Worm (Caenorhabditis elegans): ENCODE data around the gene F46C5.2.
A peak's percentile ranks its signal among the peaks of the same experiment; 100 is the strongest.

The F46C5.2 gene

ce11 chrII:8814231-8814630, 14.9 kb downstream of the F46C5.2 start:
- TF ChIP-seq aha-1 (tag) (peak; percentile 99), nhr-111 (GFP tag; optimal IDR thresholded peaks at IDR 0.05) (no peak), hlh-11 (tag; optimal IDR thresholded peaks at IDR 0.05) (no peak), unc-39 (tag; optimal IDR thresholded peaks at IDR 0.05) (no peak), lir-3 (tag; optimal IDR thresholded peaks at IDR 0.05) (no peak), F44E2.7 (GFP tag; IDR thresholded peaks at IDR 0.05) (no peak), vab-7 (GFP tag; IDR thresholded peaks at IDR 0.05) (no peak), madf-9 (GFP tag; conservative IDR thresholded peaks at IDR 0.05) (no peak), nhr-28 (tag; optimal IDR thresholded peaks at IDR 0.05) (peak; percentile 94), ceh-20 (GFP tag; IDR thresholded peaks at IDR 0.05) (no peak)

- TF ChIP-seq jun-1 (tag; optimal IDR thresholded peaks at IDR 0.05) (no peak), nhr-10 (tag; optimal IDR thresholded peaks at IDR 0.05) (peak; percentile 86), unc-62 (GFP tag; optimal IDR thresholded peaks at IDR 0.05 in 1 of 2) (peak in 1 of 2 experiments; percentile 100), unc-62 (tag; optimal IDR thresholded peaks at IDR 0.05) (no peak), nhr-28 (tag; optimal IDR thresholded peaks at IDR 0.05) (peak; percentile 90), cey-2 (tag; optimal IDR thresholded peaks at IDR 0.05; ENCODE audit: borderline replicate concordance, insufficient read depth) (peak; percentile 40), hlh-11 (tag; optimal IDR thresholded peaks at IDR 0.05) (peak; percentile 88), ZK546.5 (tag; optimal IDR thresholded peaks at IDR 0.05) (no peak), nhr-48 (tag; optimal IDR thresholded peaks at IDR 0.05) (peak; percentile 97), mdl-1 (tag; optimal IDR thresholded peaks at IDR 0.05) (peak in 1 of 2 experiments; percentile 79), nhr-11 (tag; optimal IDR thresholded peaks at IDR 0.05) (peak; percentile 18), hlh-30 (tag; optimal IDR thresholded peaks at IDR 0.05; ENCODE audit: insufficient read depth) (peak; percentile 90), ceh-20 (GFP tag; IDR thresholded peaks at IDR 0.05) (0 out of 2 replicates have a peak, but pooled peaks have one; percentile 21), dmd-6 (GFP tag; IDR thresholded peaks at IDR 0.05) (no peak; the same call in none of the 2 replicates), aha-1 (tag) (peak; percentile 92), set-16 (GFP tag; IDR thresholded peaks at IDR 0.05) (no peak), mes-2 (tag; optimal IDR thresholded peaks at IDR 0.05; ENCODE audit: poor library complexity, severe bottlenecking) (peak; percentile 29), lsy-2 (tag; optimal IDR thresholded peaks at IDR 0.05) (peak; percentile 7 to 50)
Measured at ce11 chrII:8813659-8814058, 15.4 kb downstream of the F46C5.2 start.

DNA sequence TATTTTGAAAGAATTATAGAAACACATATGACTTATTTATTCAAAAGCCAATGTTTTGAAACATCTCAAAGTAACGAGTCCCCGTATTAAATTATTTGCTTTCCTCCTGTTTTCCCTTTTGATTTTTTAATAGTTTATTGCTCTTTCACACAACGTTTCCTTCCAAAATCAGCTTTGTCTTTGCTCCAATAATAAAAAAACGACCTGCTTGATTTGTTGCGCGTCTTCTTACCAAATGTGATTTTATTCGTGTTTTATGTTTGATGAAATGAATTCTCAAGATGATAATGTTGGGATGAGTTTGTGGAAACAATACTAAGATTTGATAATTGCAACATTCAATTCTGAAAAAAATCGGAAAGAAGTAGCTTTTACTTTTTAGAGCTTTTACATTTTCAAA, 16.7 kb downstream of the F46C5.2 start:
- TF ChIP-seq ceh-28 (tag; optimal IDR thresholded peaks at IDR 0.05) = no peak
- TF ChIP-seq ZK546.5 (tag; optimal IDR thresholded peaks at IDR 0.05) = no peak
- TF ChIP-seq nhr-28 (tag; optimal IDR thresholded peaks at IDR 0.05) = peak; percentile 29
- no peak for TF ChIP-seq aly-2 (tag; optimal IDR thresholded peaks at IDR 0.05)
- TF ChIP-seq daf-19 (GFP tag; conservative IDR thresholded peaks at IDR 0.05) = no peak
- peak in 1 of 2 experiments; percentile 91 for TF ChIP-seq unc-62 (GFP tag; optimal IDR thresholded peaks at IDR 0.05 in 1 of 2)
- TF ChIP-seq unc-62 (tag; optimal IDR thresholded peaks at IDR 0.05) = no peak
- TF ChIP-seq snpc-1.2 (GFP tag; IDR thresholded peaks at IDR 0.05) = 0 out of 2 replicates have a peak, but pooled peaks have one; percentile 26
- TF ChIP-seq T26A8.4 (GFP tag; IDR thresholded peaks at IDR 0.05) = peak; percentile 12
- TF ChIP-seq unc-130 (GFP tag; optimal IDR thresholded peaks at IDR 0.05) = no peak
- no peak for TF ChIP-seq nhr-25 (tag; optimal IDR thresholded peaks at IDR 0.05; ENCODE audit: borderline replicate concordance, insufficient read depth)
- TF ChIP-seq D1046.2 (GFP tag; IDR thresholded peaks at IDR 0.05) = no peak
- TF ChIP-seq dpl-1 (GFP tag; optimal IDR thresholded peaks at IDR 0.05) = no peak

DNA sequence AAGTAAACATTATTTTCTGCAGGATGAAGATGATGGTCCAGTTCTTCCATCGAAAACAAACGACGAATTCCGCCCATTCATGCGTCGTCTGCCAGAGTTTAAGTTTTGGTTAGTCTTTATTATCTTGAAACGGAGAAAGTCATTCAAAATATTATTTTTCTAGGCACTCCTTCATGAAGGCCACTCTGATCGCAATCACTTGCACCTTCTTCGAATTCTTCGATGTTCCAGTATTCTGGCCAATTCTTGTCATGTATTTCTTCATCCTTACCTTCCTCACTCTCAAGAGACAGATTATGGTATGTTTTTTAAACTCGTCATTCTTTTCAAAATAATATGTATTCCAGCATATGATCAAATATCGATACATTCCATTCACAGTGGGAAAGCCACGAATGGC, 17.3 kb downstream of the F46C5.2 start:
- no peak for TF ChIP-seq mxl-2 (GFP tag; conservative IDR thresholded peaks at IDR 0.05)
- TF ChIP-seq T26A8.4 (GFP tag; IDR thresholded peaks at IDR 0.05) = peak; percentile 70; the same call in 1 of the 2 replicates
- peak; percentile 51 for TF ChIP-seq nhr-28 (tag; optimal IDR thresholded peaks at IDR 0.05)
- TF ChIP-seq dmd-9 (GFP tag; IDR thresholded peaks at IDR 0.05) = no peak
- no peak for TF ChIP-seq egl-43 (GFP tag; IDR thresholded peaks at IDR 0.05)
- TF ChIP-seq lin-13 (GFP tag; optimal IDR thresholded peaks at IDR 0.05) = no peak
- no peak for TF ChIP-seq zip-2 (tag; optimal IDR thresholded peaks at IDR 0.05)
- TF ChIP-seq ceh-32 (tag; optimal IDR thresholded peaks at IDR 0.05; ENCODE audit: poor library complexity) = no peak
